Fruit fly (Drosophila melanogaster) whole organism, embryonic: ENCODE measurements around the gene mtsh.

Source experiments
- ATbp ChIP-seq: fragments of 200-800 bp; sonication (Bioruptor generic); optimal IDR thresholded peaks from 2 replicates; lab custom pipeline; 2017; ENCODE audit warnings: missing biosample characterization, mild to moderate bottlenecking, missing genetic modification characterization, missing genetic modification reagents
- Antp ChIP-seq: fragments of 200-800 bp; sonication (Bioruptor generic); optimal IDR thresholded peaks from 3 replicates; lab custom pipeline; 2016; ENCODE audit warnings: missing biosample characterization, missing genetic modification characterization
- BEAF-32 ChIP-seq: fragments of 200-800 bp; sonication (Bioruptor generic); optimal IDR thresholded peaks from 3 replicates; lab custom pipeline; 2017; ENCODE audit warnings: missing biosample characterization, missing genetic modification characterization, mild to moderate bottlenecking, moderate library complexity, missing genetic modification reagents
- Bdp1 ChIP-seq: fragments of 200-800 bp; sonication (Bioruptor generic); optimal IDR thresholded peaks from 3 replicates; lab custom pipeline; 2016; ENCODE audit warnings: missing biosample characterization, missing genetic modification characterization
- BtbVII ChIP-seq: fragments of 200-800 bp; sonication (Bioruptor generic); optimal IDR thresholded peaks from 3 replicates; lab custom pipeline; 2017; ENCODE audit warnings: missing biosample characterization, mild to moderate bottlenecking, missing genetic modification characterization
- CG12219 ChIP-seq: fragments of 200-800 bp; sonication (Bioruptor generic); optimal IDR thresholded peaks from 3 replicates; lab custom pipeline; 2018; ENCODE audit warnings: missing biosample characterization, mild to moderate bottlenecking, missing genetic modification characterization
- CG1233 ChIP-seq: fragments of 200-800 bp; sonication (Bioruptor generic); optimal IDR thresholded peaks from 4 replicates; lab custom pipeline; 2018; ENCODE audit warnings: missing biosample characterization, mild to moderate bottlenecking, missing genetic modification characterization
- CG15601 ChIP-seq: fragments of 200-800 bp; sonication (Bioruptor generic); optimal IDR thresholded peaks from 3 replicates; lab custom pipeline; 2019; ENCODE audit warnings: missing biosample characterization, mild to moderate bottlenecking, missing genetic modification characterization, moderate library complexity
- CG15696 ChIP-seq: fragments of 200-800 bp; sonication (Bioruptor generic); optimal IDR thresholded peaks from 2 replicates; lab custom pipeline; 2019; ENCODE audit warnings: missing biosample characterization, mild to moderate bottlenecking, missing genetic modification characterization, moderate library complexity
- CG1647 ChIP-seq: fragments of 200-800 bp; sonication (Bioruptor generic); optimal IDR thresholded peaks from 3 replicates; lab custom pipeline; 2016; ENCODE audit warnings: missing biosample characterization, missing genetic modification characterization
- CG17361 ChIP-seq: fragments of 200-800 bp; sonication (Bioruptor generic); IDR thresholded peaks from 3 replicates; pipeline ENCODE4 v1.3.6; 2022; ENCODE audit warnings: missing biosample characterization, missing genetic modification characterization
- CG18011 ChIP-seq: fragments of 200-800 bp; sonication (Bioruptor generic); optimal IDR thresholded peaks from 2 replicates; lab custom pipeline; 2017; ENCODE audit warnings: missing biosample characterization, missing genetic modification characterization, mild to moderate bottlenecking, moderate library complexity, missing genotype
- CG2120 ChIP-seq: fragments of 200-800 bp; sonication (Bioruptor generic); optimal IDR thresholded peaks from 3 replicates; lab custom pipeline; 2016; ENCODE audit warnings: missing biosample characterization, missing genetic modification characterization
- CG31224 ChIP-seq: fragments of 200-800 bp; sonication (Bioruptor generic); IDR thresholded peaks from 2 replicates; pipeline ENCODE4 v1.3.6; 2022; ENCODE audit warnings: missing biosample characterization, missing genetic modification characterization
- CG3163 ChIP-seq: fragments of 200-800 bp; sonication (Bioruptor generic); optimal IDR thresholded peaks from 3 replicates; lab custom pipeline; 2016; ENCODE audit warnings: missing biosample characterization, missing genetic modification characterization
- CG4360 ChIP-seq: fragments of 200-800 bp; sonication (Bioruptor generic); IDR thresholded peaks from 2 replicates; pipeline ENCODE4 v1.3.6; 2022; ENCODE audit warnings: missing biosample characterization, missing genetic modification characterization
- CG5953 ChIP-seq: fragments of 200-800 bp; sonication (Bioruptor generic); IDR thresholded peaks from 2 replicates; pipeline ENCODE4 v1.3.6; 2022; ENCODE audit warnings: missing biosample characterization, missing genetic modification characterization
- CG6765 ChIP-seq: fragments of 200-800 bp; sonication (Bioruptor generic); optimal IDR thresholded peaks from 3 replicates; lab custom pipeline; 2017; ENCODE audit warnings: missing biosample characterization, mild to moderate bottlenecking, missing genetic modification characterization
- CG6791 ChIP-seq: fragments of 200-800 bp; sonication (Bioruptor generic); IDR thresholded peaks from 3 replicates; pipeline ENCODE4 v1.3.6; 2022; ENCODE audit warnings: missing biosample characterization, missing genetic modification characterization; ENCODE audit not compliant: partially characterized antibody
- CG6813 ChIP-seq: fragments of 200-800 bp; sonication (Bioruptor generic); optimal IDR thresholded peaks from 2 replicates; lab custom pipeline; 2017; ENCODE audit warnings: missing biosample characterization, missing genetic modification characterization, mild to moderate bottlenecking, moderate library complexity, missing genetic modification reagents
- CG6854 ChIP-seq: fragments of 200-800 bp; sonication (Bioruptor generic); optimal IDR thresholded peaks from 3 replicates; lab custom pipeline; 2017; ENCODE audit warnings: missing biosample characterization, mild to moderate bottlenecking, missing genetic modification characterization
- CG9437 ChIP-seq: fragments of 200-800 bp; sonication (Bioruptor generic); optimal IDR thresholded peaks from 2 replicates; lab custom pipeline; 2018; ENCODE audit warnings: missing biosample characterization, mild to moderate bottlenecking, missing genetic modification characterization
- CHES-1-like ChIP-seq: fragments of 200-800 bp; sonication (Bioruptor generic); optimal IDR thresholded peaks from 2 replicates; lab custom pipeline; 2016; ENCODE audit warnings: missing biosample characterization, missing genetic modification characterization
- CTCF ChIP-seq: fragments of 200-800 bp; sonication (Bioruptor generic); optimal IDR thresholded peaks from 2 replicates; lab custom pipeline; 2017; ENCODE audit warnings: missing biosample characterization, mild to moderate bottlenecking, missing genetic modification characterization, moderate library complexity
- Doc2 ChIP-seq: fragments of 200-800 bp; sonication (Bioruptor generic); IDR thresholded peaks from 2 replicates; pipeline ENCODE4 v1.3.6; 2022; ENCODE audit warnings: missing biosample characterization, missing genetic modification characterization
- Lim3 ChIP-seq: fragments of 200-800 bp; sonication (Bioruptor generic); IDR thresholded peaks from 2 replicates; pipeline ENCODE4 v1.3.6; 2022; ENCODE audit warnings: missing biosample characterization, missing genetic modification characterization
- Neu2 ChIP-seq: fragments of 200-800 bp; sonication (Bioruptor generic); optimal IDR thresholded peaks from 3 replicates; lab custom pipeline; 2016; ENCODE audit warnings: missing biosample characterization, missing genetic modification characterization, borderline replicate concordance
- Oaz ChIP-seq: fragments of 200-800 bp; sonication (Bioruptor generic); IDR thresholded peaks from 2 replicates; pipeline ENCODE4 v1.3.6; 2022; ENCODE audit warnings: missing biosample characterization, missing genetic modification characterization
- Optix ChIP-seq: fragments of 200-800 bp; sonication (Bioruptor generic); IDR thresholded peaks from 3 replicates; pipeline ENCODE4 v1.3.6; 2022; ENCODE audit warnings: missing biosample characterization, missing genetic modification characterization
- PHDP ChIP-seq: fragments of 200-800 bp; sonication (Bioruptor generic); optimal IDR thresholded peaks from 3 replicates; lab custom pipeline; 2018; ENCODE audit warnings: missing biosample characterization, mild to moderate bottlenecking, missing genetic modification characterization, moderate library complexity
- Sry-β ChIP-seq: fragments of 200-800 bp; sonication (Bioruptor generic); optimal IDR thresholded peaks from 2 replicates; lab custom pipeline; 2018; ENCODE audit warnings: missing biosample characterization, mild to moderate bottlenecking, missing genetic modification characterization, moderate library complexity
- ac ChIP-seq: fragments of 200-800 bp; sonication (Bioruptor generic); optimal IDR thresholded peaks from 3 replicates; lab custom pipeline; 2017; ENCODE audit warnings: missing biosample characterization, mild to moderate bottlenecking, missing genetic modification characterization
- ap ChIP-seq: fragments of 200-800 bp; sonication (Bioruptor generic); IDR thresholded peaks from 2 replicates; pipeline ENCODE4 v1.3.6; 2022; ENCODE audit warnings: missing biosample characterization, missing genetic modification characterization
- br ChIP-seq: fragments of >200 bp; optimal IDR thresholded peaks from 2 replicates; lab custom pipeline; 2017
- chif ChIP-seq, 2 experiments: fragments of 200-800 bp; sonication (Bioruptor generic); optimal IDR thresholded peaks; 3 replicates each; lab custom pipeline; 2016; ENCODE audit warnings: missing biosample characterization in 2 of 2, missing genetic modification characterization in 2 of 2
- dmrt11E ChIP-seq: fragments of 200-800 bp; sonication (Bioruptor generic); optimal IDR thresholded peaks from 3 replicates; lab custom pipeline; 2018; ENCODE audit warnings: missing biosample characterization, mild to moderate bottlenecking, missing genetic modification characterization, moderate library complexity
- ems ChIP-seq: fragments of 200-800 bp; sonication (Bioruptor generic); optimal IDR thresholded peaks from 3 replicates; lab custom pipeline; 2016; ENCODE audit warnings: missing biosample characterization, missing genetic modification characterization
- eve ChIP-seq, 2 experiments: fragments of >200 bp; optimal IDR thresholded peaks; 2 replicates each; lab custom pipeline; 2017; ENCODE audit warnings: missing biosample characterization in 2 of 2, missing genetic modification characterization in 2 of 2
- fd96Cb ChIP-seq: fragments of 200-800 bp; sonication (Bioruptor generic); optimal IDR thresholded peaks from 2 replicates; lab custom pipeline; 2018; ENCODE audit warnings: missing biosample characterization, mild to moderate bottlenecking, missing genetic modification characterization, moderate library complexity
- ham ChIP-seq: fragments of 200-800 bp; sonication (Bioruptor generic); IDR thresholded peaks from 2 replicates; pipeline ENCODE4 v1.3.6; 2022; ENCODE audit warnings: missing biosample characterization, missing genetic modification characterization
- hth ChIP-seq: fragments of >200 bp; optimal IDR thresholded peaks from 2 replicates; lab custom pipeline; 2017; ENCODE audit warnings: inconsistent platforms
- klu ChIP-seq: fragments of 200-800 bp; sonication (Bioruptor generic); IDR thresholded peaks from 2 replicates; pipeline ENCODE4 v1.3.6; 2022; ENCODE audit warnings: missing biosample characterization, missing genetic modification characterization
- maf-S ChIP-seq: fragments of 200-800 bp; sonication (Bioruptor generic); optimal IDR thresholded peaks from 2 replicates; lab custom pipeline; 2016; ENCODE audit warnings: missing biosample characterization, missing genetic modification characterization
- pfk ChIP-seq: fragments of 200-800 bp; sonication (Bioruptor generic); optimal IDR thresholded peaks from 2 replicates; lab custom pipeline; 2018; ENCODE audit warnings: missing biosample characterization, mild to moderate bottlenecking, missing genetic modification characterization, moderate library complexity
- psq ChIP-seq: fragments of 200-800 bp; sonication (Bioruptor generic); optimal IDR thresholded peaks from 2 replicates; lab custom pipeline; 2017; ENCODE audit warnings: missing biosample characterization, missing genetic modification characterization
- pum ChIP-seq: fragments of 200-800 bp; sonication (Bioruptor generic); optimal IDR thresholded peaks from 2 replicates; lab custom pipeline; 2016; ENCODE audit warnings: missing biosample characterization, missing genetic modification characterization
- run ChIP-seq: fragments of 200-800 bp; sonication (Bioruptor generic); optimal IDR thresholded peaks from 3 replicates; lab custom pipeline; 2018; ENCODE audit warnings: missing biosample characterization, mild to moderate bottlenecking, missing genetic modification characterization
- slou ChIP-seq: fragments of 200-800 bp; sonication (Bioruptor generic); optimal IDR thresholded peaks from 3 replicates; lab custom pipeline; 2016; ENCODE audit warnings: missing biosample characterization, missing genetic modification characterization
- tio ChIP-seq: fragments of 200-800 bp; sonication (Bioruptor generic); optimal IDR thresholded peaks from 2 replicates; lab custom pipeline; 2017; ENCODE audit warnings: missing biosample characterization, missing genetic modification characterization, inconsistent platforms
- zen ChIP-seq: fragments of 200-800 bp; sonication (Bioruptor generic); optimal IDR thresholded peaks from 3 replicates; lab custom pipeline; 2018; ENCODE audit warnings: missing biosample characterization, mild to moderate bottlenecking, missing genetic modification characterization, moderate library complexity
- zfh1 ChIP-seq: fragments of 200-800 bp; sonication (Bioruptor generic); IDR thresholded peaks from 3 replicates; pipeline ENCODE4 v1.3.6; 2022; ENCODE audit warnings: missing biosample characterization, missing genetic modification characterization
- zfh2 ChIP-seq: fragments of 200-800 bp; sonication (Bioruptor generic); optimal IDR thresholded peaks from 2 replicates; lab custom pipeline; 2016; ENCODE audit warnings: missing biosample characterization, missing genetic modification characterization

The mtsh gene

dm6 chr2L:8319858-8320525, at the start of gene mtsh, which contains the start of gene strat (continued):
- TF ChIP-seq CG31224 (GFP tag; lab: Robert Waterston, UW) (peak; percentile 42; the same call in 1 of the 2 replicates), CG9437 (GFP tag; lab: Kevin White, UChicago) (peak; percentile 61), pum (GFP tag; lab: Kevin White, UChicago) (no peak), CG6813 (peak; percentile 63), CG18011 (GFP tag; lab: Kevin White, UChicago) (no peak), ac (GFP tag; lab: Kevin White, UChicago) (peak; percentile 35), CTCF (no peak), slou (peak; percentile 30), run (tag; lab: Kevin White, UChicago) (no peak), klu (GFP tag; lab: Robert Waterston, UW) (no peak), ems (GFP tag; lab: Kevin White, UChicago) (peak; percentile 46), maf-S (peak; percentile 57), CG6791 (GFP tag; lab: Robert Waterston, UW) (peak; percentile 78), fd96Cb (no peak), Neu2 (no peak), CG6854 (no peak), tio (GFP tag; lab: Kevin White, UChicago) (no peak), CG6765 (peak; percentile 81), CG12219 (peak; percentile 52), CHES-1-like (GFP tag; lab: Kevin White, UChicago) (peak; percentile 55), BtbVII (peak; percentile 52), CG15696 (no peak), BEAF-32 (GFP tag; lab: Kevin White, UChicago) (peak; percentile 59), CG15601 (peak; percentile 75), br (no peak), CG1647 (peak; percentile 18), dmrt11E (tag; lab: Kevin White, UChicago) (peak; percentile 19), zfh2 (GFP tag; lab: Kevin White, UChicago) (peak; percentile 33), Antp (peak; percentile 51), CG5953 (GFP tag; lab: Robert Waterston, UW) (no peak), PHDP (tag; lab: Kevin White, UChicago) (peak; percentile 49), pfk (GFP tag; lab: Kevin White, UChicago) (peak; percentile 5), chif (GFP tag; optimal IDR thresholded peaks at IDR 0.05; lab: Kevin White, UChicago) (peak; percentile 10 to 23), Bdp1 (no peak), Doc2 (GFP tag; lab: Robert Waterston, UW) (no peak), CG2120 (GFP tag; lab: Kevin White, UChicago) (peak; percentile 59), Sry-β (GFP tag; lab: Kevin White, UChicago) (no peak), ATbp (peak; percentile 33), zfh1 (GFP tag; lab: Robert Waterston, UW) (peak; percentile 74), eve (GFP tag; optimal IDR thresholded peaks at IDR 0.05; lab: Kevin White, UChicago) (no peak), psq (no peak), zen (tag; lab: Kevin White, UChicago) (peak; percentile 79), CG4360 (no peak; the same call in 1 of the 2 replicates), Optix (GFP tag; lab: Robert Waterston, UW) (no peak), CG1233 (GFP tag; lab: Kevin White, UChicago) (peak; percentile 65), Lim3 (GFP tag; lab: Robert Waterston, UW) (no peak), CG17361 (peak; percentile 73), CG3163 (GFP tag; lab: Kevin White, UChicago) (peak; percentile 11), Oaz (no peak), ap (GFP tag; lab: Robert Waterston, UW) (no peak), ham (GFP tag; lab: Robert Waterston, UW) (no peak), hth (lab: Kevin White, UChicago) (no peak)
